Fruit fly (Drosophila melanogaster) whole organism, embryonic: ENCODE measurements around the gene Ns1.

ENCODE experiments used
- Bteb2 ChIP-seq: fragments of 200-800 bp; sonication (Bioruptor generic); optimal IDR thresholded peaks from 2 replicates; lab custom pipeline; 2016; ENCODE audit warnings: missing biosample characterization, missing genetic modification characterization
- CG10274 ChIP-seq: fragments of 200-800 bp; sonication (Bioruptor generic); optimal IDR thresholded peaks from 3 replicates; lab custom pipeline; 2017; ENCODE audit warnings: missing biosample characterization, mild to moderate bottlenecking, missing genetic modification characterization
- CG10979 ChIP-seq: fragments of 200-800 bp; sonication (Bioruptor generic); optimal IDR thresholded peaks from 2 replicates; lab custom pipeline; 2018; ENCODE audit warnings: missing biosample characterization, mild to moderate bottlenecking, missing genetic modification characterization, moderate library complexity
- CG14014 ChIP-seq: fragments of 200-800 bp; sonication (Bioruptor generic); IDR thresholded peaks from 2 replicates; pipeline ENCODE4 v1.3.6; 2022; ENCODE audit warnings: missing biosample characterization, missing genetic modification characterization
- CG17359 ChIP-seq: fragments of 200-800 bp; sonication (Bioruptor generic); optimal IDR thresholded peaks from 3 replicates; lab custom pipeline; 2018; ENCODE audit warnings: missing biosample characterization, mild to moderate bottlenecking, missing genetic modification characterization, moderate library complexity
- CG17361 ChIP-seq: fragments of 200-800 bp; sonication (Bioruptor generic); IDR thresholded peaks from 3 replicates; pipeline ENCODE4 v1.3.6; 2022; ENCODE audit warnings: missing biosample characterization, missing genetic modification characterization
- CG17829 ChIP-seq: fragments of 200-800 bp; optimal IDR thresholded peaks from 2 replicates; lab custom pipeline; 2019; ENCODE audit warnings: missing biosample characterization, mild to moderate bottlenecking, missing genetic modification characterization, moderate library complexity
- CG18476 ChIP-seq: fragments of 200-800 bp; sonication (Bioruptor generic); optimal IDR thresholded peaks from 2 replicates; lab custom pipeline; 2016; ENCODE audit warnings: missing biosample characterization, mild to moderate bottlenecking, missing genetic modification characterization
- CG18599 ChIP-seq: fragments of 200-800 bp; sonication (Bioruptor generic); optimal IDR thresholded peaks from 3 replicates; lab custom pipeline; 2017; ENCODE audit warnings: missing biosample characterization, missing genetic modification characterization, mild to moderate bottlenecking, moderate library complexity, missing genetic modification reagents
- CG2120 ChIP-seq: fragments of 200-800 bp; sonication (Bioruptor generic); optimal IDR thresholded peaks from 3 replicates; lab custom pipeline; 2016; ENCODE audit warnings: missing biosample characterization, missing genetic modification characterization
- CG30403 ChIP-seq: fragments of 200-800 bp; sonication (Bioruptor generic); optimal IDR thresholded peaks from 3 replicates; lab custom pipeline; 2016; ENCODE audit warnings: missing biosample characterization, missing genetic modification characterization
- CG32767 ChIP-seq: fragments of 200-800 bp; sonication (Bioruptor generic); IDR thresholded peaks from 2 replicates; pipeline ENCODE4 v1.3.6; 2022; ENCODE audit warnings: missing biosample characterization, missing genetic modification characterization
- CG3281 ChIP-seq: fragments of 200-800 bp; sonication (Bioruptor generic); optimal IDR thresholded peaks from 3 replicates; lab custom pipeline; 2017; ENCODE audit warnings: missing biosample characterization, mild to moderate bottlenecking, missing genetic modification characterization
- CG4424 ChIP-seq: fragments of 200-800 bp; sonication (Bioruptor generic); optimal IDR thresholded peaks from 3 replicates; lab custom pipeline; 2016; ENCODE audit warnings: missing biosample characterization, missing genetic modification characterization
- CG5180 ChIP-seq: fragments of 200-800 bp; sonication (Bioruptor generic); optimal IDR thresholded peaks from 3 replicates; lab custom pipeline; 2017; ENCODE audit warnings: missing biosample characterization, missing genetic modification characterization, mild to moderate bottlenecking, moderate library complexity, missing genetic modification reagents
- CG5245 ChIP-seq: fragments of 200-800 bp; sonication (Bioruptor generic); optimal IDR thresholded peaks from 3 replicates; lab custom pipeline; 2016; ENCODE audit warnings: missing biosample characterization, missing genetic modification characterization
- CG6175 ChIP-seq: fragments of 200-800 bp; sonication (Bioruptor generic); IDR thresholded peaks from 3 replicates; pipeline ENCODE4 v1.3.6; 2022; ENCODE audit warnings: missing biosample characterization, missing genetic modification characterization
- CG7357 ChIP-seq: fragments of 200-800 bp; sonication (Bioruptor generic); IDR thresholded peaks from 3 replicates; pipeline ENCODE4 v1.3.6; 2022; ENCODE audit warnings: missing biosample characterization, missing genetic modification characterization
- CG7928 ChIP-seq: fragments of 200-800 bp; sonication (Bioruptor generic); optimal IDR thresholded peaks from 2 replicates; lab custom pipeline; 2017; ENCODE audit warnings: missing biosample characterization, mild to moderate bottlenecking, missing genetic modification characterization
- CG7963 ChIP-seq: fragments of 200-800 bp; sonication (Bioruptor generic); IDR thresholded peaks from 3 replicates; pipeline ENCODE4 v1.3.6; 2022; ENCODE audit warnings: missing biosample characterization, missing genetic modification characterization; ENCODE audit not compliant: partially characterized antibody
- D19B ChIP-seq: fragments of 200-800 bp; sonication (Bioruptor generic); optimal IDR thresholded peaks from 2 replicates; lab custom pipeline; 2017; ENCODE audit warnings: missing biosample characterization, mild to moderate bottlenecking, missing genetic modification characterization
- Dfd ChIP-seq, 2 experiments: fragments of >200 bp; optimal IDR thresholded peaks; 2 replicates each; lab custom pipeline; 2017; ENCODE audit warnings: missing biosample characterization in 2 of 2, missing genetic modification characterization in 2 of 2
- Dip3 ChIP-seq: fragments of 200-800 bp; sonication (Bioruptor generic); optimal IDR thresholded peaks from 3 replicates; lab custom pipeline; 2016; ENCODE audit warnings: missing biosample characterization, missing genetic modification characterization
- Doc2 ChIP-seq: fragments of 200-800 bp; sonication (Bioruptor generic); IDR thresholded peaks from 2 replicates; pipeline ENCODE4 v1.3.6; 2022; ENCODE audit warnings: missing biosample characterization, missing genetic modification characterization
- Fer3 ChIP-seq: fragments of 200-800 bp; sonication (Bioruptor generic); optimal IDR thresholded peaks from 2 replicates; lab custom pipeline; 2018; ENCODE audit warnings: missing biosample characterization, mild to moderate bottlenecking, missing genetic modification characterization, moderate library complexity
- Lim3 ChIP-seq: fragments of 200-800 bp; sonication (Bioruptor generic); IDR thresholded peaks from 2 replicates; pipeline ENCODE4 v1.3.6; 2022; ENCODE audit warnings: missing biosample characterization, missing genetic modification characterization
- Pdp1 ChIP-seq, 2 experiments: fragments of 200-800 bp; sonication (Bioruptor generic); optimal IDR thresholded peaks; 3 replicates each; lab custom pipeline; 2016; ENCODE audit warnings: missing biosample characterization in 2 of 2, missing genetic modification characterization in 2 of 2, mild to moderate bottlenecking in 1 of 2, moderate library complexity in 1 of 2
- Sin3A ChIP-seq: fragments of >200 bp; optimal IDR thresholded peaks from 2 replicates; lab custom pipeline; 2018
- Sox100B ChIP-seq: fragments of 200-800 bp; sonication (Bioruptor generic); optimal IDR thresholded peaks from 3 replicates; lab custom pipeline; 2018; ENCODE audit warnings: missing biosample characterization, mild to moderate bottlenecking, missing genetic modification characterization
- ap ChIP-seq: fragments of 200-800 bp; sonication (Bioruptor generic); IDR thresholded peaks from 2 replicates; pipeline ENCODE4 v1.3.6; 2022; ENCODE audit warnings: missing biosample characterization, missing genetic modification characterization
- ara ChIP-seq: fragments of 200-800 bp; sonication (Bioruptor generic); IDR thresholded peaks from 2 replicates; pipeline ENCODE4 v1.3.6; 2022; ENCODE audit warnings: missing biosample characterization, missing genetic modification characterization
- br ChIP-seq: fragments of >200 bp; optimal IDR thresholded peaks from 2 replicates; lab custom pipeline; 2017
- da ChIP-seq: fragments of 200-800 bp; sonication (Bioruptor generic); optimal IDR thresholded peaks from 2 replicates; lab custom pipeline; 2016; ENCODE audit warnings: missing biosample characterization, missing genetic modification characterization
- danr ChIP-seq: fragments of 200-800 bp; sonication (Bioruptor generic); IDR thresholded peaks from 2 replicates; pipeline ENCODE4 v1.3.6; 2022; ENCODE audit warnings: missing biosample characterization, missing genetic modification characterization
- ewg ChIP-seq: fragments of 200-800 bp; sonication (Bioruptor generic); optimal IDR thresholded peaks from 3 replicates; lab custom pipeline; 2017; ENCODE audit warnings: mild to moderate bottlenecking, missing biosample characterization, missing genetic modification reagents, missing genetic modification characterization
- gem ChIP-seq: fragments of 200-800 bp; sonication (Bioruptor generic); optimal IDR thresholded peaks from 2 replicates; lab custom pipeline; 2019; ENCODE audit warnings: missing biosample characterization, mild to moderate bottlenecking, missing genetic modification characterization, moderate library complexity
- gt ChIP-seq: fragments of 200-800 bp; sonication (Bioruptor generic); IDR thresholded peaks from 2 replicates; pipeline ENCODE4 v1.3.6; 2022; ENCODE audit warnings: missing biosample characterization, missing genetic modification characterization
- jigr1 ChIP-seq: fragments of 200-800 bp; sonication (Bioruptor generic); IDR thresholded peaks from 3 replicates; pipeline ENCODE4 v1.3.6; 2022; ENCODE audit warnings: missing biosample characterization, missing genetic modification characterization
- kah ChIP-seq: fragments of 200-800 bp; sonication (Bioruptor generic); optimal IDR thresholded peaks from 2 replicates; lab custom pipeline; 2018; ENCODE audit warnings: missing biosample characterization, mild to moderate bottlenecking, missing genetic modification characterization
- lmd ChIP-seq: fragments of 200-800 bp; sonication (Bioruptor generic); IDR thresholded peaks from 2 replicates; pipeline ENCODE4 v1.3.6; 2022; ENCODE audit warnings: missing biosample characterization, missing genetic modification characterization
- pan ChIP-seq, 4 experiments: fragments of >200 bp in 3 of 4; fragments of 200-800 bp in 1 of 4; sonication (Bioruptor generic) in 1 of 4; optimal IDR thresholded peaks in 3 of 4; IDR thresholded peaks in 1 of 4; 2 replicates each; pipeline versions ENCODE4 v1.3.6 to Lab custom; 2017 to 2022; ENCODE audit warnings: missing biosample characterization in 2 of 4, missing genetic modification characterization in 2 of 4, mixed read lengths in 1 of 4
- prd ChIP-seq, 3 experiments: fragments of >200 bp in 2 of 3; fragments of 200-800 bp in 1 of 3; sonication (Bioruptor generic) in 1 of 3; optimal IDR thresholded peaks in 2 of 3; IDR thresholded peaks in 1 of 3; 2 replicates in 2 of 3; 3 replicates in 1 of 3; pipeline versions ENCODE4 v1.3.6 to Lab custom; 2017 to 2022; ENCODE audit warnings: missing biosample characterization in 1 of 3, missing genetic modification characterization in 1 of 3
- row ChIP-seq: fragments of 200-800 bp; sonication (Bioruptor generic); IDR thresholded peaks from 3 replicates; pipeline ENCODE4 v1.3.6; 2022; ENCODE audit warnings: missing biosample characterization, missing genetic modification characterization
- shn ChIP-seq: fragments of 200-800 bp; sonication (Bioruptor generic); optimal IDR thresholded peaks from 3 replicates; lab custom pipeline; 2016; ENCODE audit warnings: missing biosample characterization, missing genetic modification characterization
- sima ChIP-seq: fragments of 200-800 bp; sonication (Bioruptor generic); optimal IDR thresholded peaks from 2 replicates; lab custom pipeline; 2016; ENCODE audit warnings: missing biosample characterization, missing genetic modification characterization
- sisA ChIP-seq: fragments of 200-800 bp; sonication (Bioruptor generic); IDR thresholded peaks from 2 replicates; pipeline ENCODE4 v1.3.6; 2022; ENCODE audit warnings: missing biosample characterization, missing genetic modification characterization
- sob ChIP-seq: fragments of 200-800 bp; sonication (Bioruptor generic); IDR thresholded peaks from 2 replicates; pipeline ENCODE4 v1.3.6; 2022; ENCODE audit warnings: missing biosample characterization, missing genetic modification characterization
- tll ChIP-seq, 2 experiments: fragments of 200-800 bp in 1 of 2; fragments of >200 bp in 1 of 2; sonication (Bioruptor generic) in 1 of 2; optimal IDR thresholded peaks; 2 replicates each; lab custom pipeline; 2017 to 2019; ENCODE audit warnings: missing biosample characterization in 2 of 2, missing genetic modification characterization in 2 of 2, mild to moderate bottlenecking in 1 of 2, moderate library complexity in 1 of 2
- unpg ChIP-seq: fragments of 200-800 bp; sonication (Bioruptor generic); optimal IDR thresholded peaks from 3 replicates; lab custom pipeline; 2018; ENCODE audit warnings: missing biosample characterization, mild to moderate bottlenecking, missing genetic modification characterization, moderate library complexity
- z ChIP-seq: fragments of 200-800 bp; sonication (Bioruptor generic); IDR thresholded peaks from 3 replicates; pipeline ENCODE4 v1.3.6; 2022; ENCODE audit warnings: missing biosample characterization, missing genetic modification characterization
- zfh1 ChIP-seq: fragments of 200-800 bp; sonication (Bioruptor generic); IDR thresholded peaks from 3 replicates; pipeline ENCODE4 v1.3.6; 2022; ENCODE audit warnings: missing biosample characterization, missing genetic modification characterization

Ns1 gene

dm6 chr3R:17056905-17057251, 15.6 kb downstream of the Ns1 start (continued):
- TF ChIP-seq CG2120 (GFP tag; lab: Kevin White, UChicago) (no peak), CG5245 (peak; percentile 33), sima (GFP tag; lab: Kevin White, UChicago) (no peak), Dip3 (GFP tag; lab: Kevin White, UChicago) (peak; percentile 1), CG30403 (GFP tag; lab: Kevin White, UChicago) (peak; percentile 27), CG18599 (GFP tag; lab: Kevin White, UChicago) (no peak), sisA (GFP tag; lab: Robert Waterston, UW) (0 out of 2 replicates have a peak, but pooled peaks have one; percentile 18), danr (GFP tag; lab: Robert Waterston, UW) (no peak), prd (optimal IDR thresholded peaks at IDR 0.05; lab: Kevin White, UChicago) (no peak), prd (GFP tag; IDR thresholded peaks at IDR 0.05; lab: Robert Waterston, UW) (peak; percentile 42; the same call in 1 of the 3 replicates), CG17361 (GFP tag; lab: Robert Waterston, UW) (peak; percentile 61; the same call in 2 of the 3 replicates), ara (GFP tag; lab: Robert Waterston, UW) (0 out of 2 replicates have a peak, but pooled peaks have one; percentile 33), CG17829 (peak; percentile 27), Doc2 (no peak), CG10979 (peak; percentile 45), Dfd (GFP tag; optimal IDR thresholded peaks at IDR 0.05; lab: Kevin White, UChicago) (no peak), Lim3 (GFP tag; lab: Robert Waterston, UW) (no peak), CG10274 (GFP tag; lab: Kevin White, UChicago) (no peak), gt (GFP tag; lab: Robert Waterston, UW) (no peak), jigr1 (GFP tag; lab: Robert Waterston, UW) (no peak), Sox100B (GFP tag; lab: Kevin White, UChicago) (peak; percentile 34), shn (GFP tag; lab: Kevin White, UChicago) (no peak), Sin3A (lab: Kevin White, UChicago) (no peak), br (lab: Kevin White, UChicago) (no peak), z (GFP tag; lab: Robert Waterston, UW) (no peak), kah (GFP tag; lab: Kevin White, UChicago) (no peak), CG32767 (GFP tag; lab: Robert Waterston, UW) (no peak), pan (optimal IDR thresholded peaks at IDR 0.05; lab: Kevin White, UChicago) (no peak), pan (GFP tag; optimal IDR thresholded peaks at IDR 0.05 in 1 of 2, IDR thresholded peaks at IDR 0.05 in 1 of 2) (no peak), unpg (GFP tag; lab: Kevin White, UChicago) (peak; percentile 15), lmd (0 out of 2 replicates have a peak, but pooled peaks have one; percentile 20), CG17359 (tag; lab: Kevin White, UChicago) (peak; percentile 62), da (GFP tag; lab: Kevin White, UChicago) (no peak), CG7357 (GFP tag; lab: Robert Waterston, UW) (0 out of 3 replicates have a peak, but pooled peaks have one; percentile 27), CG14014 (peak; percentile 35; the same call in 1 of the 2 replicates), CG7928 (no peak), ap (GFP tag; lab: Robert Waterston, UW) (no peak), CG5180 (GFP tag; lab: Kevin White, UChicago) (no peak), CG3281 (GFP tag; lab: Kevin White, UChicago) (peak; percentile 15), CG4424 (GFP tag; lab: Kevin White, UChicago) (peak; percentile 7), Pdp1 (GFP tag; optimal IDR thresholded peaks at IDR 0.05; lab: Kevin White, UChicago) (peak in 1 of 2 experiments; percentile 21), zfh1 (GFP tag; lab: Robert Waterston, UW) (no peak), CG7963 (GFP tag; lab: Robert Waterston, UW) (no peak), D19B (GFP tag; lab: Kevin White, UChicago) (no peak), CG6175 (GFP tag; lab: Robert Waterston, UW) (no peak), Bteb2 (GFP tag; lab: Kevin White, UChicago) (no peak), sob (GFP tag; lab: Robert Waterston, UW) (no peak), CG18476 (no peak), ewg (GFP tag; lab: Kevin White, UChicago) (peak; percentile 2), gem (tag; lab: Kevin White, UChicago) (peak; percentile 61), Fer3 (tag; lab: Kevin White, UChicago) (peak; percentile 4), tll (GFP tag; optimal IDR thresholded peaks at IDR 0.05; lab: Kevin White, UChicago) (no peak), row (0 out of 3 replicates have a peak, but pooled peaks have one; percentile 11)
